Fruit fly (Drosophila melanogaster) whole organism, embryonic: ENCODE measurements around the gene CG5846.

Experiments
- Ada2b ChIP-seq: fragments of 200-800 bp; sonication (Bioruptor generic); IDR thresholded peaks from 2 replicates; pipeline ENCODE4 v1.3.6; 2022; ENCODE audit warnings: missing biosample characterization, missing genetic modification characterization
- Atf-2 ChIP-seq: fragments of 200-800 bp; sonication (Bioruptor generic); optimal IDR thresholded peaks from 2 replicates; lab custom pipeline; 2016; ENCODE audit warnings: missing biosample characterization, missing genetic modification characterization
- B-H1 ChIP-seq: fragments of 200-800 bp; sonication (Bioruptor generic); IDR thresholded peaks from 3 replicates; pipeline ENCODE4 v1.3.6; 2022; ENCODE audit warnings: missing biosample characterization, missing genetic modification characterization
- Bteb2 ChIP-seq: fragments of 200-800 bp; sonication (Bioruptor generic); optimal IDR thresholded peaks from 2 replicates; lab custom pipeline; 2016; ENCODE audit warnings: missing biosample characterization, missing genetic modification characterization
- C15 ChIP-seq: fragments of 200-800 bp; sonication (Bioruptor generic); IDR thresholded peaks from 3 replicates; pipeline ENCODE4 v1.3.6; 2022; ENCODE audit warnings: missing biosample characterization, missing genetic modification characterization
- CG10274 ChIP-seq: fragments of 200-800 bp; sonication (Bioruptor generic); optimal IDR thresholded peaks from 3 replicates; lab custom pipeline; 2017; ENCODE audit warnings: missing biosample characterization, mild to moderate bottlenecking, missing genetic modification characterization
- CG10431 ChIP-seq: fragments of 200-800 bp; sonication (Bioruptor generic); optimal IDR thresholded peaks from 3 replicates; lab custom pipeline; 2018; ENCODE audit warnings: missing biosample characterization, mild to moderate bottlenecking, missing genetic modification characterization
- CG11093 ChIP-seq: fragments of 200-800 bp; sonication (Bioruptor generic); IDR thresholded peaks from 3 replicates; pipeline ENCODE4 v1.3.6; 2022; ENCODE audit warnings: missing biosample characterization, missing genetic modification characterization
- CG11398 ChIP-seq: fragments of 200-800 bp; sonication (Bioruptor generic); optimal IDR thresholded peaks from 2 replicates; lab custom pipeline; 2016; ENCODE audit warnings: missing biosample characterization, missing genetic modification characterization
- CG14710 ChIP-seq: fragments of 200-800 bp; sonication (Bioruptor generic); optimal IDR thresholded peaks from 3 replicates; lab custom pipeline; 2019; ENCODE audit warnings: missing biosample characterization, mild to moderate bottlenecking, missing genetic modification characterization, moderate library complexity
- CG15269 ChIP-seq: fragments of 200-800 bp; sonication (Bioruptor generic); optimal IDR thresholded peaks from 2 replicates; lab custom pipeline; 2018; ENCODE audit warnings: missing biosample characterization, mild to moderate bottlenecking, missing genetic modification characterization, moderate library complexity
- CG16863 ChIP-seq: fragments of 200-800 bp; sonication (Bioruptor generic); optimal IDR thresholded peaks from 3 replicates; lab custom pipeline; 2016; ENCODE audit warnings: missing biosample characterization, missing genetic modification characterization
- CG17361 ChIP-seq: fragments of 200-800 bp; sonication (Bioruptor generic); IDR thresholded peaks from 3 replicates; pipeline ENCODE4 v1.3.6; 2022; ENCODE audit warnings: missing biosample characterization, missing genetic modification characterization
- CG17385 ChIP-seq: fragments of 200-800 bp; sonication (Bioruptor generic); optimal IDR thresholded peaks from 3 replicates; lab custom pipeline; 2018; ENCODE audit warnings: missing biosample characterization, mild to moderate bottlenecking, missing genetic modification characterization
- CG17829 ChIP-seq: fragments of 200-800 bp; optimal IDR thresholded peaks from 2 replicates; lab custom pipeline; 2019; ENCODE audit warnings: missing biosample characterization, mild to moderate bottlenecking, missing genetic modification characterization, moderate library complexity
- CG1832 ChIP-seq: fragments of 200-800 bp; sonication (Bioruptor generic); optimal IDR thresholded peaks from 2 replicates; lab custom pipeline; 2017; ENCODE audit warnings: missing biosample characterization, mild to moderate bottlenecking, missing genetic modification characterization, inconsistent platforms
- CG3407 ChIP-seq: fragments of 200-800 bp; sonication (Bioruptor generic); optimal IDR thresholded peaks from 2 replicates; lab custom pipeline; 2018; ENCODE audit warnings: missing biosample characterization, mild to moderate bottlenecking, missing genetic modification characterization
- CG34224 ChIP-seq: fragments of 200-800 bp; sonication (Bioruptor generic); IDR thresholded peaks from 3 replicates; pipeline ENCODE4 v1.3.6; 2022; ENCODE audit warnings: missing biosample characterization, missing genetic modification characterization; ENCODE audit not compliant: partially characterized antibody
- CG34376 ChIP-seq: fragments of 200-800 bp; sonication (Bioruptor generic); optimal IDR thresholded peaks from 2 replicates; lab custom pipeline; 2018; ENCODE audit warnings: missing biosample characterization, mild to moderate bottlenecking, missing genetic modification characterization
- CG4360 ChIP-seq: fragments of 200-800 bp; sonication (Bioruptor generic); IDR thresholded peaks from 2 replicates; pipeline ENCODE4 v1.3.6; 2022; ENCODE audit warnings: missing biosample characterization, missing genetic modification characterization
- CG4617 ChIP-seq: fragments of 200-800 bp; sonication (Bioruptor generic); optimal IDR thresholded peaks from 3 replicates; lab custom pipeline; 2016; ENCODE audit warnings: missing biosample characterization, missing genetic modification characterization, borderline replicate concordance
- CG7928 ChIP-seq: fragments of 200-800 bp; sonication (Bioruptor generic); optimal IDR thresholded peaks from 2 replicates; lab custom pipeline; 2017; ENCODE audit warnings: missing biosample characterization, mild to moderate bottlenecking, missing genetic modification characterization
- CrebB ChIP-seq: fragments of 200-800 bp; sonication (Bioruptor generic); optimal IDR thresholded peaks from 3 replicates; lab custom pipeline; 2018; ENCODE audit warnings: missing biosample characterization, mild to moderate bottlenecking, missing genetic modification characterization
- Dek ChIP-seq: fragments of 200-800 bp; sonication (Bioruptor generic); optimal IDR thresholded peaks from 3 replicates; lab custom pipeline; 2019; ENCODE audit warnings: missing biosample characterization, mild to moderate bottlenecking, missing genetic modification characterization, moderate library complexity
- Dref ChIP-seq: fragments of 200-800 bp; sonication (Bioruptor generic); IDR thresholded peaks from 2 replicates; pipeline ENCODE4 v1.3.6; 2022; ENCODE audit warnings: missing biosample characterization, missing genetic modification characterization
- Gug ChIP-seq: fragments of 200-800 bp; sonication (Bioruptor generic); IDR thresholded peaks from 4 replicates; pipeline ENCODE4 v1.3.6; 2022; ENCODE audit warnings: missing biosample characterization, missing genetic modification characterization
- Hand ChIP-seq: fragments of 200-800 bp; sonication (Bioruptor generic); optimal IDR thresholded peaks from 2 replicates; lab custom pipeline; 2017; ENCODE audit warnings: mild to moderate bottlenecking, missing biosample characterization, missing genetic modification reagents, missing genetic modification characterization
- Ptx1 ChIP-seq: fragments of 200-800 bp; sonication (Bioruptor generic); IDR thresholded peaks from 2 replicates; pipeline ENCODE4 v1.3.6; 2022; ENCODE audit warnings: missing biosample characterization, missing genetic modification characterization
- Scr ChIP-seq: fragments of 200-800 bp; sonication (Bioruptor generic); IDR thresholded peaks from 2 replicates; pipeline ENCODE4 v1.3.6; 2022; ENCODE audit warnings: missing biosample characterization, missing genetic modification characterization; ENCODE audit not compliant: partially characterized antibody
- Sox100B ChIP-seq: fragments of 200-800 bp; sonication (Bioruptor generic); optimal IDR thresholded peaks from 3 replicates; lab custom pipeline; 2018; ENCODE audit warnings: missing biosample characterization, mild to moderate bottlenecking, missing genetic modification characterization
- Sry-β ChIP-seq: fragments of 200-800 bp; sonication (Bioruptor generic); optimal IDR thresholded peaks from 2 replicates; lab custom pipeline; 2018; ENCODE audit warnings: missing biosample characterization, mild to moderate bottlenecking, missing genetic modification characterization, moderate library complexity
- Taf1 ChIP-seq: fragments of 200-800 bp; sonication (Bioruptor generic); IDR thresholded peaks from 2 replicates; pipeline ENCODE4 v1.3.6; 2022; ENCODE audit warnings: missing biosample characterization, missing genetic modification characterization
- ac ChIP-seq: fragments of 200-800 bp; sonication (Bioruptor generic); optimal IDR thresholded peaks from 3 replicates; lab custom pipeline; 2017; ENCODE audit warnings: missing biosample characterization, mild to moderate bottlenecking, missing genetic modification characterization
- al ChIP-seq: fragments of 200-800 bp; sonication (Bioruptor generic); IDR thresholded peaks from 2 replicates; pipeline ENCODE4 v1.3.6; 2022; ENCODE audit warnings: missing biosample characterization, missing genetic modification characterization
- bowl ChIP-seq: fragments of 200-800 bp; sonication (Bioruptor generic); IDR thresholded peaks from 2 replicates; pipeline ENCODE4 v1.3.6; 2022; ENCODE audit warnings: missing biosample characterization, missing genetic modification characterization
- br ChIP-seq: fragments of >200 bp; optimal IDR thresholded peaks from 2 replicates; lab custom pipeline; 2017
- dm ChIP-seq: fragments of 200-800 bp; sonication (Bioruptor generic); optimal IDR thresholded peaks from 3 replicates; lab custom pipeline; 2016; ENCODE audit warnings: missing biosample characterization, missing genetic modification characterization
- dmrt11E ChIP-seq: fragments of 200-800 bp; sonication (Bioruptor generic); optimal IDR thresholded peaks from 3 replicates; lab custom pipeline; 2018; ENCODE audit warnings: missing biosample characterization, mild to moderate bottlenecking, missing genetic modification characterization, moderate library complexity
- gce ChIP-seq: fragments of 200-800 bp; sonication (Bioruptor generic); IDR thresholded peaks from 3 replicates; pipeline ENCODE4 v1.3.6; 2022; ENCODE audit warnings: missing biosample characterization, missing genetic modification characterization
- grn ChIP-seq: fragments of 200-800 bp; sonication (Bioruptor generic); optimal IDR thresholded peaks from 3 replicates; lab custom pipeline; 2017; ENCODE audit warnings: missing biosample characterization, missing genetic modification characterization
- gsb-n ChIP-seq: fragments of 200-800 bp; sonication (Bioruptor generic); optimal IDR thresholded peaks from 3 replicates; lab custom pipeline; 2018; ENCODE audit warnings: missing biosample characterization, mild to moderate bottlenecking, missing genetic modification characterization
- hbn ChIP-seq: fragments of 200-800 bp; sonication (Bioruptor generic); IDR thresholded peaks from 2 replicates; pipeline ENCODE4 v1.3.6; 2022; ENCODE audit warnings: missing biosample characterization, missing genetic modification characterization; ENCODE audit not compliant: partially characterized antibody
- insv ChIP-seq, 2 experiments: fragments of 200-800 bp; sonication (Bioruptor generic); optimal IDR thresholded peaks; 3 replicates each; lab custom pipeline; 2016 to 2018; ENCODE audit warnings: missing biosample characterization in 2 of 2, missing genetic modification characterization in 2 of 2
- jigr1 ChIP-seq: fragments of 200-800 bp; sonication (Bioruptor generic); IDR thresholded peaks from 3 replicates; pipeline ENCODE4 v1.3.6; 2022; ENCODE audit warnings: missing biosample characterization, missing genetic modification characterization
- knrl ChIP-seq: fragments of 200-800 bp; sonication (Bioruptor generic); IDR thresholded peaks from 3 replicates; pipeline ENCODE4 v1.3.6; 2022; ENCODE audit warnings: missing biosample characterization, missing genetic modification characterization; ENCODE audit not compliant: partially characterized antibody
- nerfin-1 ChIP-seq: fragments of 200-800 bp; sonication (Bioruptor generic); optimal IDR thresholded peaks from 3 replicates; lab custom pipeline; 2019; ENCODE audit warnings: missing biosample characterization, mild to moderate bottlenecking, missing genetic modification characterization, moderate library complexity
- onecut ChIP-seq: fragments of 200-800 bp; sonication (Bioruptor generic); IDR thresholded peaks from 2 replicates; pipeline ENCODE4 v1.3.6; 2022; ENCODE audit warnings: missing biosample characterization, missing genetic modification characterization
- prd ChIP-seq, 3 experiments: fragments of >200 bp in 2 of 3; fragments of 200-800 bp in 1 of 3; sonication (Bioruptor generic) in 1 of 3; optimal IDR thresholded peaks in 2 of 3; IDR thresholded peaks in 1 of 3; 2 replicates in 2 of 3; 3 replicates in 1 of 3; pipeline versions ENCODE4 v1.3.6 to Lab custom; 2017 to 2022; ENCODE audit warnings: missing biosample characterization in 1 of 3, missing genetic modification characterization in 1 of 3
- toy ChIP-seq: fragments of 200-800 bp; sonication (Bioruptor generic); IDR thresholded peaks from 2 replicates; pipeline ENCODE4 v1.3.6; 2022; ENCODE audit warnings: missing biosample characterization, missing genetic modification characterization

The CG5846 gene

dm6 chr2L:9956993-9957652, at the start of gene CG5846, which contains the start of gene CG4658 (continued):
- TF ChIP-seq C15 (GFP tag; lab: Robert Waterston, UW), result peak; percentile 78; the same call in 2 of the 3 replicates
- peak; percentile 66 for TF ChIP-seq onecut (GFP tag; lab: Robert Waterston, UW)
- TF ChIP-seq CG17361, result peak; percentile 96
- no peak for TF ChIP-seq CG34224 (GFP tag; lab: Robert Waterston, UW)
- TF ChIP-seq bowl (GFP tag; lab: Robert Waterston, UW), result peak; percentile 81
- TF ChIP-seq hbn (GFP tag; lab: Robert Waterston, UW), result no peak
- peak; percentile 92 for TF ChIP-seq CG4617 (GFP tag; lab: Kevin White, UChicago)
- TF ChIP-seq dm (GFP tag; lab: Kevin White, UChicago), result peak; percentile 48
- peak; percentile 97 for TF ChIP-seq gsb-n (tag; lab: Kevin White, UChicago)
- peak; percentile 81 for TF ChIP-seq Gug (GFP tag; lab: Robert Waterston, UW)
- peak; percentile 98 for TF ChIP-seq Ptx1
- peak; percentile 87 for TF ChIP-seq CG16863 (GFP tag; lab: Kevin White, UChicago)
- no peak for TF ChIP-seq Dref (GFP tag; lab: Robert Waterston, UW)
- TF ChIP-seq Hand (GFP tag; lab: Kevin White, UChicago), result peak; percentile 79
- TF ChIP-seq insv (GFP tag; optimal IDR thresholded peaks at IDR 0.05; lab: Kevin White, UChicago), result peak in 1 of 2 experiments; percentile 39
- peak; percentile 77 for TF ChIP-seq CG10431 (GFP tag; lab: Kevin White, UChicago)
- TF ChIP-seq Dek, result peak; percentile 93
- peak; percentile 97 for TF ChIP-seq CG17829 (tag; lab: Kevin White, UChicago)
- peak; percentile 93 for TF ChIP-seq al
- TF ChIP-seq dmrt11E (tag; lab: Kevin White, UChicago), result peak; percentile 96
- peak; percentile 96 for TF ChIP-seq CG14710 (tag; lab: Kevin White, UChicago)
- TF ChIP-seq CG34376 (GFP tag; lab: Kevin White, UChicago), result peak; percentile 70
- TF ChIP-seq Taf1 (GFP tag; lab: Robert Waterston, UW), result peak; percentile 85
- TF ChIP-seq CG4360 (GFP tag; lab: Robert Waterston, UW), result peak; percentile 38; the same call in 1 of the 2 replicates
- TF ChIP-seq B-H1 (GFP tag; lab: Robert Waterston, UW), result peak; percentile 93
- TF ChIP-seq CG17385 (GFP tag; lab: Kevin White, UChicago), result peak; percentile 88
- TF ChIP-seq jigr1, result peak; percentile 87
- no peak for TF ChIP-seq CG1832 (GFP tag; lab: Kevin White, UChicago)
- TF ChIP-seq CrebB (tag; lab: Kevin White, UChicago), result peak; percentile 76
- no peak for TF ChIP-seq prd (optimal IDR thresholded peaks at IDR 0.05; lab: Kevin White, UChicago)
- TF ChIP-seq prd (GFP tag; IDR thresholded peaks at IDR 0.05; lab: Robert Waterston, UW), result peak; percentile 98
- TF ChIP-seq Sry-β (GFP tag; lab: Kevin White, UChicago), result peak; percentile 39
- peak; percentile 86 for TF ChIP-seq nerfin-1 (tag; lab: Kevin White, UChicago)
- TF ChIP-seq br, result no peak
- TF ChIP-seq CG7928, result peak; percentile 49
- TF ChIP-seq Atf-2 (GFP tag; lab: Kevin White, UChicago), result peak; percentile 75
- peak; percentile 44 for TF ChIP-seq CG10274
- peak; percentile 86 for TF ChIP-seq CG3407 (GFP tag; lab: Kevin White, UChicago)
- no peak for TF ChIP-seq grn
- TF ChIP-seq CG11398 (GFP tag; lab: Kevin White, UChicago), result peak; percentile 78
- peak; percentile 76 for TF ChIP-seq toy (GFP tag; lab: Robert Waterston, UW)
- no peak; the same call in 2 of the 3 replicates for TF ChIP-seq knrl
- TF ChIP-seq ac (GFP tag; lab: Kevin White, UChicago), result peak; percentile 56
- peak; percentile 93 for TF ChIP-seq CG15269 (tag; lab: Kevin White, UChicago)
- TF ChIP-seq Ada2b (GFP tag; lab: Robert Waterston, UW), result peak; percentile 93
- peak; percentile 91 for TF ChIP-seq CG11093 (GFP tag; lab: Robert Waterston, UW)
- TF ChIP-seq Scr (GFP tag; lab: Robert Waterston, UW), result no peak
- peak; percentile 94 for TF ChIP-seq Bteb2 (GFP tag; lab: Kevin White, UChicago)
- peak; percentile 87 for TF ChIP-seq gce (GFP tag; lab: Robert Waterston, UW)
- peak; percentile 91 for TF ChIP-seq Sox100B
